Worm (Caenorhabditis elegans) whole organism, midembryonic: ENCODE results near the gene F41C6.4.
"Not testable (repeated sequence)": the region's sequence is repeated elsewhere in the genome, so short reads cannot be mapped to it uniquely, and the experiment has no call there.

Experiments
- T22C8.4 ChIP-seq: fragments of 200-800 bp; sonication (Bioruptor generic); IDR thresholded peaks from 2 replicates; pipeline ENCODE4 v1.3.6; 2022; ENCODE audit warnings: missing genetic modification characterization, missing compliant biosample characterization
- cog-1 ChIP-seq: sonication (generic microtip); optimal IDR thresholded peaks from 2 replicates; lab custom pipeline; 2016; ENCODE audit warnings: missing genetic modification characterization, missing compliant biosample characterization
- flt-1 ChIP-seq: fragments of 200-800 bp; sonication (Bioruptor generic); IDR thresholded peaks from 2 replicates; pipeline ENCODE4 v1.3.6; 2022; ENCODE audit warnings: missing genetic modification characterization, missing compliant biosample characterization
- klf-2 ChIP-seq: fragments of 200-800 bp; sonication (Bioruptor generic); conservative IDR thresholded peaks from 2 replicates; pipeline ENCODE4 v1.3.6; 2022; ENCODE audit warnings: missing genetic modification reagents, missing genetic modification characterization, missing compliant biosample characterization
- med-1 ChIP-seq: sonication (generic microtip); optimal IDR thresholded peaks from 2 replicates; lab custom pipeline; 2017; ENCODE audit warnings: missing genetic modification characterization, mild to moderate bottlenecking, missing compliant biosample characterization, antibody characterized with exemption, missing genetic modification reagents; ENCODE audit not compliant: insufficient read depth
- ref-1 ChIP-seq: fragments of 200-800 bp; sonication (Bioruptor generic); conservative IDR thresholded peaks from 2 replicates; pipeline ENCODE4 v1.3.6; 2022; ENCODE audit warnings: missing genetic modification reagents, missing genetic modification characterization, missing compliant biosample characterization
- tab-1 ChIP-seq: fragments of 200-800 bp; sonication (Bioruptor generic); IDR thresholded peaks from 2 replicates; pipeline ENCODE4 v1.3.6; 2022; ENCODE audit warnings: missing genetic modification characterization, missing compliant biosample characterization
- ztf-23 ChIP-seq: fragments of 200-800 bp; sonication (Bioruptor generic); IDR thresholded peaks from 2 replicates; pipeline ENCODE4 v1.3.6; 2022; ENCODE audit warnings: missing genetic modification reagents, missing genetic modification characterization, missing compliant biosample characterization
- ztf-29 ChIP-seq: fragments of 200-800 bp; sonication (Bioruptor generic); IDR thresholded peaks from 2 replicates; pipeline ENCODE4 v1.3.6; 2022; ENCODE audit warnings: missing genetic modification reagents, missing genetic modification characterization, missing compliant biosample characterization

DNA sequence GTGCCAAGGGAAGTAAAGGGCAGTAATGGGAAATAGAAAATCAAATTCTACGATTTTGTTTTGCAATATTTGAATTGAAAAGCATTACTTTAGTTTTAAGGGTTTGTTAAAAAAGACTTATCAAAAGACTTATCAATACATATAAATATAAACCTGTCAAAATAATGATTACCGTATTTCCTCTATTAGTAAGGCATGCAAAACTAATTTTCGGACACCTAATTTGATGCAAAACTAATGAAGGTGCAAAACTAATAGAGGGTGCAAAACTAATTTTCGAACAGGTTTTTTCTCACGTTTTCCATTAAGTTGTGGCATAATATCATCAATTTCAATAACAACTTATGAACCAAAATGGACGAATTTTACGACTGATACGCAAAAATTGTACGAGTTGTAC, 7.2 kb upstream of the F41C6.4 start, which contains the start of gene F41C6.6:
- not testable (repeated sequence) for TF ChIP-seq ztf-29 (GFP tag; lab: Robert Waterston, UW); T22C8.4 (GFP tag; lab: Robert Waterston, UW); ztf-23 (GFP tag; lab: Robert Waterston, UW); flt-1; med-1; tab-1 (GFP tag; lab: Robert Waterston, UW); ref-1 (GFP tag; lab: Robert Waterston, UW); klf-2 (GFP tag; lab: Robert Waterston, UW); cog-1 (tag; lab: Kevin White, UChicago)
